Worm (Caenorhabditis elegans) whole organism, midembryonic: Measurements from ENCODE around the gene sru-25.

Experiments
- flt-1 ChIP-seq: fragments of 200-800 bp; sonication (Bioruptor generic); IDR thresholded peaks from 2 replicates; pipeline ENCODE4 v1.3.6; 2022; ENCODE audit warnings: missing genetic modification characterization, missing compliant biosample characterization
- med-1 ChIP-seq: sonication (generic microtip); optimal IDR thresholded peaks from 2 replicates; lab custom pipeline; 2017; ENCODE audit warnings: missing genetic modification characterization, mild to moderate bottlenecking, missing compliant biosample characterization, antibody characterized with exemption, missing genetic modification reagents; ENCODE audit not compliant: insufficient read depth
- tab-1 ChIP-seq: fragments of 200-800 bp; sonication (Bioruptor generic); IDR thresholded peaks from 2 replicates; pipeline ENCODE4 v1.3.6; 2022; ENCODE audit warnings: missing genetic modification characterization, missing compliant biosample characterization

DNA sequence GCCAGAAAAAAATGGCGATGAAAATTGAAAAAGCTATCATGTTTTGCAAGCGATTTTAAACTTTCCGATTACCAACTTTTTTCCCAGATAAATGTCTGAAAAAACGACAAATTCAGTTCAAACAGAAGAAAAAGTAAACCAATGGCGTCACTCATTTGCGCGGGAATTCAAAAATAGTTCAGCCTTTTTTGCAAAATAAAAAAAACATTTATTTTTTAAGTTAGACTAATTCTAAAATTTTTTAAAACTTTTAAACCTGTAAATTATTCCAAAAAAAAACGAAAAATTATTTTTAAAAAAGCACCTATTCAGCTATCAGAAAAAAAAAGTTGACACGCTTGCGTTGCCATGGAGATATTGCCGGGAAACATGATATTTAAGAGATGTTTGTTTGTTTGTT, 38.8 kb upstream of the sru-25 start, which contains the start of gene cyp-33C11:
- TF ChIP-seq med-1 (GFP tag; lab: Kevin White, UChicago) (no peak), tab-1 (no peak), flt-1 (GFP tag; lab: Robert Waterston, UW) (no peak)
